Worm (Caenorhabditis elegans): Measurements from ENCODE around the gene ZK688.12.

DNA sequence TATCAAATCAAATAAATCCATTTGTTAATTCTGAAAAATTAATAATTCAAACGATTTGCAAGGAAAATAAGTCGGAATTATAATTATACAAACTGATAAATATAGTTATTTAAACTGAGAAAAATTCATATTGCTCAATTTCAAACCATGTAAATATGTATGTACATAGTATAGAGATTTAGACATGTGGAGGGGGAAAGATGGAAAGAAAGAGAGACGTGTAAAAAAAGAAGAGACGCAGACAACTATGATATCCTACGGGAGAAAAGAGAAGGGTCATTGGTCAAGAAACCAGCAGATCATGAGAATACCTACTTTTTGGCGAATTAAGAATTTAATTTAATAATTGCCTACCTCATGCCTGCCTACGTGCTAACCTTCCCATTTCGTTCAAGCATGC, 44.7 kb upstream of the ZK688.12 start, which contains the start of gene C29E4.11:
- TF ChIP-seq aly-1 (tag; optimal IDR thresholded peaks at IDR 0.05) (no peak), ceh-36 (tag; optimal IDR thresholded peaks at IDR 0.05) (no peak), ama-1 (optimal IDR thresholded peaks at IDR 0.05) (no peak)

All from whole organism, early embryonic.